Fruit fly (Drosophila melanogaster) whole organism, embryonic: ENCODE results near the gene Cep290.

Source experiments
- B-H2 ChIP-seq: fragments of 200-800 bp; sonication (Bioruptor generic); optimal IDR thresholded peaks from 2 replicates; lab custom pipeline; 2018; ENCODE audit warnings: missing biosample characterization, mild to moderate bottlenecking, missing genetic modification characterization
- CG1024 ChIP-seq: fragments of 200-800 bp; sonication (Bioruptor generic); IDR thresholded peaks from 2 replicates; pipeline ENCODE4 v1.3.6; 2022; ENCODE audit warnings: missing biosample characterization, missing genetic modification characterization
- CG10543 ChIP-seq: fragments of 200-800 bp; sonication (Bioruptor generic); optimal IDR thresholded peaks from 3 replicates; lab custom pipeline; 2017; ENCODE audit warnings: missing biosample characterization, mild to moderate bottlenecking, missing genetic modification characterization, moderate library complexity
- CG13424 ChIP-seq: fragments of 200-800 bp; sonication (Bioruptor generic); optimal IDR thresholded peaks from 2 replicates; lab custom pipeline; 2019; ENCODE audit warnings: missing biosample characterization, mild to moderate bottlenecking, missing genetic modification characterization, moderate library complexity
- CG13775 ChIP-seq: fragments of 200-800 bp; sonication (Bioruptor generic); optimal IDR thresholded peaks from 3 replicates; lab custom pipeline; 2017; ENCODE audit warnings: missing biosample characterization, mild to moderate bottlenecking, missing genetic modification characterization
- CG13894 ChIP-seq: fragments of 200-800 bp; sonication (Bioruptor generic); optimal IDR thresholded peaks from 3 replicates; lab custom pipeline; 2018; ENCODE audit warnings: missing biosample characterization, mild to moderate bottlenecking, missing genetic modification characterization, moderate library complexity
- CG14050 ChIP-seq: fragments of 200-800 bp; sonication (Bioruptor generic); IDR thresholded peaks from 3 replicates; pipeline ENCODE4 v1.3.6; 2022; ENCODE audit warnings: missing biosample characterization, missing genetic modification characterization
- CG14860 ChIP-seq: fragments of 200-800 bp; sonication (Bioruptor generic); IDR thresholded peaks from 3 replicates; pipeline ENCODE4 v1.3.6; 2022; ENCODE audit warnings: missing biosample characterization, missing genetic modification characterization; ENCODE audit not compliant: partially characterized antibody
- CG14965 ChIP-seq: fragments of 200-800 bp; sonication (Bioruptor generic); optimal IDR thresholded peaks from 2 replicates; lab custom pipeline; 2016; ENCODE audit warnings: missing biosample characterization, missing genetic modification characterization, borderline replicate concordance
- CG17328 ChIP-seq: fragments of 200-800 bp; sonication (Bioruptor generic); IDR thresholded peaks from 2 replicates; pipeline ENCODE4 v1.3.6; 2022; ENCODE audit warnings: missing biosample characterization, missing genetic modification characterization
- CG17568 ChIP-seq: fragments of 200-800 bp; sonication (Bioruptor generic); optimal IDR thresholded peaks from 2 replicates; lab custom pipeline; 2018; ENCODE audit warnings: missing biosample characterization, mild to moderate bottlenecking, missing genetic modification characterization, moderate library complexity
- CG2116 ChIP-seq: fragments of 200-800 bp; sonication (Bioruptor generic); optimal IDR thresholded peaks from 3 replicates; lab custom pipeline; 2018; ENCODE audit warnings: missing biosample characterization, mild to moderate bottlenecking, missing genetic modification characterization
- CG31224 ChIP-seq: fragments of 200-800 bp; sonication (Bioruptor generic); IDR thresholded peaks from 2 replicates; pipeline ENCODE4 v1.3.6; 2022; ENCODE audit warnings: missing biosample characterization, missing genetic modification characterization
- CG31388 ChIP-seq: fragments of 200-800 bp; sonication (Bioruptor generic); optimal IDR thresholded peaks from 2 replicates; lab custom pipeline; 2016; ENCODE audit warnings: missing biosample characterization, missing genetic modification characterization
- CG33557 ChIP-seq: fragments of 200-800 bp; sonication (Bioruptor generic); optimal IDR thresholded peaks from 2 replicates; lab custom pipeline; 2019; ENCODE audit warnings: missing biosample characterization, mild to moderate bottlenecking, missing genetic modification characterization, moderate library complexity
- CG3726 ChIP-seq: fragments of 200-800 bp; sonication (Bioruptor generic); IDR thresholded peaks from 3 replicates; pipeline ENCODE4, ENCODE4 v1.3.6; 2022; ENCODE audit warnings: missing biosample characterization, missing genetic modification characterization
- CG4404 ChIP-seq: fragments of 200-800 bp; sonication (Bioruptor generic); IDR thresholded peaks from 2 replicates; pipeline ENCODE4 v1.3.6; 2022; ENCODE audit warnings: missing biosample characterization, missing genetic modification characterization
- CG5953 ChIP-seq: fragments of 200-800 bp; sonication (Bioruptor generic); IDR thresholded peaks from 2 replicates; pipeline ENCODE4 v1.3.6; 2022; ENCODE audit warnings: missing biosample characterization, missing genetic modification characterization
- CG6175 ChIP-seq: fragments of 200-800 bp; sonication (Bioruptor generic); IDR thresholded peaks from 3 replicates; pipeline ENCODE4 v1.3.6; 2022; ENCODE audit warnings: missing biosample characterization, missing genetic modification characterization
- CG6791 ChIP-seq: fragments of 200-800 bp; sonication (Bioruptor generic); IDR thresholded peaks from 3 replicates; pipeline ENCODE4 v1.3.6; 2022; ENCODE audit warnings: missing biosample characterization, missing genetic modification characterization; ENCODE audit not compliant: partially characterized antibody
- CG6813 ChIP-seq: fragments of 200-800 bp; sonication (Bioruptor generic); optimal IDR thresholded peaks from 2 replicates; lab custom pipeline; 2017; ENCODE audit warnings: missing biosample characterization, missing genetic modification characterization, mild to moderate bottlenecking, moderate library complexity, missing genetic modification reagents
- CG7839 ChIP-seq: fragments of 200-800 bp; sonication (Bioruptor generic); optimal IDR thresholded peaks from 3 replicates; lab custom pipeline; 2018; ENCODE audit warnings: missing biosample characterization, mild to moderate bottlenecking, missing genetic modification characterization, moderate library complexity
- CG7963 ChIP-seq: fragments of 200-800 bp; sonication (Bioruptor generic); IDR thresholded peaks from 3 replicates; pipeline ENCODE4 v1.3.6; 2022; ENCODE audit warnings: missing biosample characterization, missing genetic modification characterization; ENCODE audit not compliant: partially characterized antibody
- CG9437 ChIP-seq: fragments of 200-800 bp; sonication (Bioruptor generic); optimal IDR thresholded peaks from 2 replicates; lab custom pipeline; 2018; ENCODE audit warnings: missing biosample characterization, mild to moderate bottlenecking, missing genetic modification characterization
- CG9609 ChIP-seq: fragments of 200-800 bp; sonication (Bioruptor generic); optimal IDR thresholded peaks from 3 replicates; lab custom pipeline; 2016; ENCODE audit warnings: missing biosample characterization, missing genetic modification characterization
- CHES-1-like ChIP-seq: fragments of 200-800 bp; sonication (Bioruptor generic); optimal IDR thresholded peaks from 2 replicates; lab custom pipeline; 2016; ENCODE audit warnings: missing biosample characterization, missing genetic modification characterization
- CkIIα-i1 ChIP-seq: fragments of 200-800 bp; sonication (Bioruptor generic); IDR thresholded peaks from 2 replicates; pipeline ENCODE4 v1.3.6; 2022; ENCODE audit warnings: missing biosample characterization, missing genetic modification characterization
- D19B ChIP-seq: fragments of 200-800 bp; sonication (Bioruptor generic); optimal IDR thresholded peaks from 2 replicates; lab custom pipeline; 2017; ENCODE audit warnings: missing biosample characterization, mild to moderate bottlenecking, missing genetic modification characterization
- H2.0 ChIP-seq: fragments of 200-800 bp; sonication (Bioruptor generic); IDR thresholded peaks from 2 replicates; pipeline ENCODE4 v1.3.6; 2022; ENCODE audit warnings: missing biosample characterization, missing genetic modification characterization
- Hand ChIP-seq: fragments of 200-800 bp; sonication (Bioruptor generic); optimal IDR thresholded peaks from 2 replicates; lab custom pipeline; 2017; ENCODE audit warnings: mild to moderate bottlenecking, missing biosample characterization, missing genetic modification reagents, missing genetic modification characterization
- Jarid2 ChIP-seq: fragments of 200-800 bp; sonication (Bioruptor generic); optimal IDR thresholded peaks from 3 replicates; lab custom pipeline; 2017; ENCODE audit warnings: mild to moderate bottlenecking, missing biosample characterization, missing genetic modification reagents, missing genetic modification characterization
- MESR4 ChIP-seq: fragments of 200-800 bp; sonication (Bioruptor generic); optimal IDR thresholded peaks from 2 replicates; lab custom pipeline; 2018; ENCODE audit warnings: missing biosample characterization, mild to moderate bottlenecking, missing genetic modification characterization, moderate library complexity
- Meics ChIP-seq: fragments of 200-800 bp; sonication (Bioruptor generic); optimal IDR thresholded peaks from 2 replicates; lab custom pipeline; 2017; ENCODE audit warnings: missing biosample characterization, mild to moderate bottlenecking, missing genetic modification characterization
- NC2β ChIP-seq: fragments of 200-800 bp; sonication (Bioruptor generic); optimal IDR thresholded peaks from 2 replicates; lab custom pipeline; 2016; ENCODE audit warnings: missing biosample characterization, missing genetic modification characterization
- Sry-β ChIP-seq: fragments of 200-800 bp; sonication (Bioruptor generic); optimal IDR thresholded peaks from 2 replicates; lab custom pipeline; 2018; ENCODE audit warnings: missing biosample characterization, mild to moderate bottlenecking, missing genetic modification characterization, moderate library complexity
- Tbp ChIP-seq: fragments of >200 bp; optimal IDR thresholded peaks from 2 replicates; lab custom pipeline; 2018; ENCODE audit warnings: missing biosample characterization, missing genetic modification characterization
- cwo ChIP-seq: fragments of 200-800 bp; sonication (Bioruptor generic); optimal IDR thresholded peaks from 3 replicates; lab custom pipeline; 2017; ENCODE audit warnings: missing biosample characterization, missing genetic modification characterization, mild to moderate bottlenecking, moderate library complexity, missing genetic modification reagents
- gfzf ChIP-seq: fragments of 200-800 bp; sonication (Bioruptor generic); optimal IDR thresholded peaks from 2 replicates; lab custom pipeline; 2016; ENCODE audit warnings: missing biosample characterization, mild to moderate bottlenecking, missing genetic modification characterization, moderate library complexity
- h ChIP-seq: fragments of >200 bp; optimal IDR thresholded peaks from 2 replicates; lab custom pipeline; 2017
- kah ChIP-seq: fragments of 200-800 bp; sonication (Bioruptor generic); optimal IDR thresholded peaks from 2 replicates; lab custom pipeline; 2018; ENCODE audit warnings: missing biosample characterization, mild to moderate bottlenecking, missing genetic modification characterization
- knrl ChIP-seq: fragments of 200-800 bp; sonication (Bioruptor generic); IDR thresholded peaks from 3 replicates; pipeline ENCODE4 v1.3.6; 2022; ENCODE audit warnings: missing biosample characterization, missing genetic modification characterization; ENCODE audit not compliant: partially characterized antibody
- onecut ChIP-seq: fragments of 200-800 bp; sonication (Bioruptor generic); IDR thresholded peaks from 2 replicates; pipeline ENCODE4 v1.3.6; 2022; ENCODE audit warnings: missing biosample characterization, missing genetic modification characterization
- peb ChIP-seq: fragments of 200-800 bp; sonication (Bioruptor generic); IDR thresholded peaks from 2 replicates; pipeline ENCODE4 v1.3.6; 2022; ENCODE audit warnings: missing biosample characterization, missing genetic modification characterization
- pita ChIP-seq: fragments of 200-800 bp; sonication (Bioruptor generic); optimal IDR thresholded peaks from 2 replicates; lab custom pipeline; 2017; ENCODE audit warnings: missing biosample characterization, mild to moderate bottlenecking, missing genetic modification characterization
- sens ChIP-seq: fragments of 200-800 bp; sonication (Bioruptor generic); peaks from one replicate; lab custom pipeline; 2016; ENCODE audit warnings: missing biosample characterization, missing genetic modification characterization
- ssp ChIP-seq: fragments of 200-800 bp; sonication (Bioruptor generic); IDR thresholded peaks from 2 replicates; pipeline ENCODE4 v1.3.6; 2022; ENCODE audit warnings: missing biosample characterization, missing genetic modification characterization
- trem ChIP-seq: fragments of 200-800 bp; optimal IDR thresholded peaks from 3 replicates; lab custom pipeline; 2019; ENCODE audit warnings: missing biosample characterization, mild to moderate bottlenecking, missing genetic modification characterization, moderate library complexity
- tx ChIP-seq: fragments of 200-800 bp; sonication (Bioruptor generic); optimal IDR thresholded peaks from 2 replicates; lab custom pipeline; 2016; ENCODE audit warnings: missing biosample characterization, missing genetic modification characterization
- vnd ChIP-seq: fragments of 200-800 bp; sonication (Bioruptor generic); IDR thresholded peaks from 3 replicates; pipeline ENCODE4 v1.3.6; 2022; ENCODE audit warnings: missing biosample characterization, missing genetic modification characterization; ENCODE audit not compliant: partially characterized antibody
- wor ChIP-seq: fragments of 200-800 bp; sonication (Bioruptor generic); IDR thresholded peaks from 2 replicates; pipeline ENCODE4 v1.3.6; 2022; ENCODE audit warnings: missing biosample characterization, missing genetic modification characterization

The Cep290 gene

DNA sequence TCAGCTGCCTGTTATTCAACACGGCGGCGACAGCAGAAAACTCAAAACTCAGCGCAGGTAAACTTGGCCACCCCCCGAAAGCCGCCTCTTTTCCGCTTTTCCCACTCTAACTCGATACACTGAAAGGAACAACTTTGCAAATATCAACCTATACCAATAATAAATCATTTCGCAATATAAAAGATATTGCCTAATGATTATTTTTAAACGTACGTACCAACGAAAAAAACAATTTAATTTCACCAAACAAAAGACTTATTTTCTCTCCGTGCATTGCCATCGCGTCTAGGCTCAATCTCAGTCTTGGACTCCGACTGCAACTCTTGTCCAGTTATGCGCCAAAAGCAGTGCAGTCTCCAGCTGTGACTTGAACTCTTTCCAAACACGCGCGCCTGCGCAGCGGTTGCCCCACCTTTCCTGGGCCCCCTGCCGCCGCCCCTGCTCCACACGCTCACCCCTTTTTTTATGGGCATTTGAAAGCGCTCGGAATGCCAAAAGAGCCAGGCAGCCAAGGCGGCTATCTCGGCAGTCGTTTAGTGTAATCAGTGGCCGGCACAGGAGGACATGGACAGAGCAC lies 38.0 kb upstream of the Cep290 start (continued):
- TF ChIP-seq CG3726 (GFP tag; lab: Robert Waterston, UW) (peak; percentile 56; the same call in 1 of the 3 replicates), Tbp (GFP tag; lab: Kevin White, UChicago) (no peak), ssp (GFP tag; lab: Robert Waterston, UW) (0 out of 2 replicates have a peak, but pooled peaks have one; percentile 23), Meics (peak; percentile 48), onecut (GFP tag; lab: Robert Waterston, UW) (peak; percentile 41), CG31388 (GFP tag; lab: Kevin White, UChicago) (no peak), CG14965 (GFP tag; lab: Kevin White, UChicago) (no peak), CG13775 (GFP tag; lab: Kevin White, UChicago) (peak; percentile 48), CG13424 (tag; lab: Kevin White, UChicago) (peak; percentile 39), cwo (GFP tag; lab: Kevin White, UChicago) (peak; percentile 48), CG7839 (peak; percentile 64), MESR4 (GFP tag; lab: Kevin White, UChicago) (no peak), CG13894 (tag; lab: Kevin White, UChicago) (no peak), CG14050 (no peak), B-H2 (GFP tag; lab: Kevin White, UChicago) (no peak), CG31224 (no peak), CkIIα-i1 (GFP tag; lab: Robert Waterston, UW) (no peak), CG6813 (GFP tag; lab: Kevin White, UChicago) (peak; percentile 22), CG6175 (no peak), CG17568 (GFP tag; lab: Kevin White, UChicago) (peak; percentile 8), CG9437 (GFP tag; lab: Kevin White, UChicago) (peak; percentile 15), CG4404 (GFP tag; lab: Robert Waterston, UW) (peak; percentile 42; the same call in 1 of the 2 replicates), gfzf (no peak), CG2116 (peak; percentile 6), vnd (GFP tag; lab: Robert Waterston, UW) (no peak), CG14860 (GFP tag; lab: Robert Waterston, UW) (no peak), Hand (no peak), trem (tag; lab: Kevin White, UChicago) (peak; percentile 57), Jarid2 (GFP tag; lab: Kevin White, UChicago) (no peak), CG6791 (GFP tag; lab: Robert Waterston, UW) (no peak), Sry-β (no peak), NC2β (peak; percentile 22), CG5953 (no peak), knrl (GFP tag; lab: Robert Waterston, UW) (no peak), CG9609 (GFP tag; lab: Kevin White, UChicago) (peak; percentile 10), kah (GFP tag; lab: Kevin White, UChicago) (peak; percentile 8), CG10543 (no peak), D19B (GFP tag; lab: Kevin White, UChicago) (no peak), peb (GFP tag; lab: Robert Waterston, UW) (no peak), CG7963 (GFP tag; lab: Robert Waterston, UW) (no peak), CHES-1-like (peak; percentile 58), H2.0 (GFP tag; lab: Robert Waterston, UW) (peak; percentile 35; the same call in 1 of the 2 replicates), CG17328 (GFP tag; lab: Robert Waterston, UW) (peak; percentile 72), CG33557 (GFP tag; lab: Kevin White, UChicago) (no peak), wor (GFP tag; lab: Robert Waterston, UW) (0 out of 2 replicates have a peak, but pooled peaks have one; percentile 45), h (lab: Kevin White, UChicago) (no peak), CG1024 (GFP tag; lab: Robert Waterston, UW) (peak; percentile 37; the same call in 1 of the 2 replicates), tx (GFP tag; lab: Kevin White, UChicago) (no peak), sens (GFP tag; lab: Kevin White, UChicago) (peak; percentile 94), pita (GFP tag; lab: Kevin White, UChicago) (no peak)
